Fruit fly (Drosophila melanogaster) whole organism, embryonic: ENCODE results near the gene CG5510.

Experiments used
- CG14050 ChIP-seq: fragments of 200-800 bp; sonication (Bioruptor generic); IDR thresholded peaks from 3 replicates; pipeline ENCODE4 v1.3.6; 2022; ENCODE audit warnings: missing biosample characterization, missing genetic modification characterization
- CG14441 ChIP-seq: fragments of 200-800 bp; sonication (Bioruptor generic); IDR thresholded peaks from 2 replicates; pipeline ENCODE4 v1.3.6; 2022; ENCODE audit warnings: missing biosample characterization, missing genetic modification characterization
- CG15601 ChIP-seq: fragments of 200-800 bp; sonication (Bioruptor generic); optimal IDR thresholded peaks from 3 replicates; lab custom pipeline; 2019; ENCODE audit warnings: missing biosample characterization, mild to moderate bottlenecking, missing genetic modification characterization, moderate library complexity
- CG31441 ChIP-seq: fragments of 200-800 bp; sonication (Bioruptor generic); IDR thresholded peaks from 2 replicates; pipeline ENCODE4 v1.3.6; 2022; ENCODE audit warnings: missing biosample characterization, missing genetic modification characterization
- CG33213 ChIP-seq: fragments of 200-800 bp; sonication (Bioruptor generic); optimal IDR thresholded peaks from 3 replicates; lab custom pipeline; 2016; ENCODE audit warnings: missing biosample characterization, missing genetic modification characterization
- CG34422 ChIP-seq: fragments of 200-800 bp; sonication (Bioruptor generic); IDR thresholded peaks from 3 replicates; pipeline ENCODE4 v1.3.6; 2022; ENCODE audit warnings: missing biosample characterization, missing genetic modification characterization
- CG3726 ChIP-seq: fragments of 200-800 bp; sonication (Bioruptor generic); IDR thresholded peaks from 3 replicates; pipeline ENCODE4, ENCODE4 v1.3.6; 2022; ENCODE audit warnings: missing biosample characterization, missing genetic modification characterization
- CG4282 ChIP-seq: fragments of 200-800 bp; sonication (Bioruptor generic); optimal IDR thresholded peaks from 2 replicates; lab custom pipeline; 2016; ENCODE audit warnings: missing biosample characterization, missing genetic modification characterization
- CG4730 ChIP-seq: fragments of 200-800 bp; sonication (Bioruptor generic); IDR thresholded peaks from 2 replicates; pipeline ENCODE4 v1.3.6; 2022; ENCODE audit warnings: missing biosample characterization, missing genetic modification characterization
- CG6254 ChIP-seq: fragments of 200-800 bp; sonication (Bioruptor generic); optimal IDR thresholded peaks from 3 replicates; lab custom pipeline; 2017; ENCODE audit warnings: mild to moderate bottlenecking, missing biosample characterization, missing genetic modification reagents, missing genetic modification characterization
- CG6272 ChIP-seq: fragments of 200-800 bp; sonication (Bioruptor generic); IDR thresholded peaks from 2 replicates; pipeline ENCODE4 v1.3.6; 2022; ENCODE audit warnings: missing biosample characterization, missing genetic modification characterization
- CG7987 ChIP-seq: fragments of 200-800 bp; sonication (Bioruptor generic); optimal IDR thresholded peaks from 2 replicates; lab custom pipeline; 2018; ENCODE audit warnings: missing biosample characterization, mild to moderate bottlenecking, missing genetic modification characterization, moderate library complexity
- CG9437 ChIP-seq: fragments of 200-800 bp; sonication (Bioruptor generic); optimal IDR thresholded peaks from 2 replicates; lab custom pipeline; 2018; ENCODE audit warnings: missing biosample characterization, mild to moderate bottlenecking, missing genetic modification characterization
- CG9876 ChIP-seq: fragments of 200-800 bp; sonication (Bioruptor generic); optimal IDR thresholded peaks from 2 replicates; lab custom pipeline; 2016; ENCODE audit warnings: missing biosample characterization, missing genetic modification characterization
- Chrac-16 ChIP-seq: fragments of 200-800 bp; sonication (Bioruptor generic); optimal IDR thresholded peaks from 3 replicates; lab custom pipeline; 2016; ENCODE audit warnings: missing biosample characterization, missing genetic modification characterization
- D19B ChIP-seq: fragments of 200-800 bp; sonication (Bioruptor generic); optimal IDR thresholded peaks from 2 replicates; lab custom pipeline; 2017; ENCODE audit warnings: missing biosample characterization, mild to moderate bottlenecking, missing genetic modification characterization
- Dref ChIP-seq: fragments of 200-800 bp; sonication (Bioruptor generic); IDR thresholded peaks from 2 replicates; pipeline ENCODE4 v1.3.6; 2022; ENCODE audit warnings: missing biosample characterization, missing genetic modification characterization
- Eip74EF ChIP-seq, 2 experiments: fragments of 200-800 bp in 1 of 2; fragments of >200 bp in 1 of 2; sonication (Bioruptor generic) in 1 of 2; optimal IDR thresholded peaks; 2 replicates each; lab custom pipeline; 2017 to 2019; ENCODE audit warnings: missing biosample characterization in 2 of 2, missing genetic modification characterization in 2 of 2, mild to moderate bottlenecking in 1 of 2, moderate library complexity in 1 of 2
- H2.0 ChIP-seq: fragments of 200-800 bp; sonication (Bioruptor generic); IDR thresholded peaks from 2 replicates; pipeline ENCODE4 v1.3.6; 2022; ENCODE audit warnings: missing biosample characterization, missing genetic modification characterization
- HLH54F ChIP-seq: fragments of 200-800 bp; sonication (Bioruptor generic); optimal IDR thresholded peaks from 3 replicates; lab custom pipeline; 2016; ENCODE audit warnings: missing biosample characterization, missing genetic modification characterization
- HmgD ChIP-seq: fragments of 200-800 bp; sonication (Bioruptor generic); optimal IDR thresholded peaks from 3 replicates; lab custom pipeline; 2016; ENCODE audit warnings: missing biosample characterization, missing genetic modification characterization
- Hr3 ChIP-seq: fragments of 200-800 bp; sonication (Bioruptor generic); optimal IDR thresholded peaks from 3 replicates; lab custom pipeline; 2016; ENCODE audit warnings: missing biosample characterization, missing genetic modification characterization
- Hr51 ChIP-seq, 2 experiments: fragments of 200-800 bp; sonication (Bioruptor generic); optimal IDR thresholded peaks; 2 replicates in 1 of 2; 3 replicates in 1 of 2; lab custom pipeline; 2016 to 2018; ENCODE audit warnings: missing biosample characterization in 2 of 2, missing genetic modification characterization in 2 of 2, mild to moderate bottlenecking in 1 of 2, moderate library complexity in 1 of 2
- NC2α ChIP-seq: fragments of 200-800 bp; sonication (Bioruptor generic); optimal IDR thresholded peaks from 2 replicates; lab custom pipeline; 2016; ENCODE audit warnings: missing biosample characterization, missing genetic modification characterization
- Nf-YB ChIP-seq: fragments of 200-800 bp; sonication (Bioruptor generic); optimal IDR thresholded peaks from 3 replicates; lab custom pipeline; 2019; ENCODE audit warnings: missing biosample characterization, mild to moderate bottlenecking, missing genetic modification characterization, moderate library complexity
- NfI ChIP-seq: fragments of 200-800 bp; sonication (Bioruptor generic); optimal IDR thresholded peaks from 3 replicates; lab custom pipeline; 2018; ENCODE audit warnings: missing biosample characterization, mild to moderate bottlenecking, missing genetic modification characterization, moderate library complexity
- Oaz ChIP-seq: fragments of 200-800 bp; sonication (Bioruptor generic); IDR thresholded peaks from 2 replicates; pipeline ENCODE4 v1.3.6; 2022; ENCODE audit warnings: missing biosample characterization, missing genetic modification characterization
- Side ChIP-seq: fragments of 200-800 bp; sonication (Bioruptor generic); optimal IDR thresholded peaks from 2 replicates; lab custom pipeline; 2016; ENCODE audit warnings: missing biosample characterization, missing genetic modification characterization
- Six4 ChIP-seq: fragments of 200-800 bp; sonication (Bioruptor generic); optimal IDR thresholded peaks from 2 replicates; lab custom pipeline; 2016; ENCODE audit warnings: missing biosample characterization, missing genetic modification characterization
- Sox102F ChIP-seq: fragments of 200-800 bp; sonication (Bioruptor generic); optimal IDR thresholded peaks from 2 replicates; lab custom pipeline; 2018; ENCODE audit warnings: missing biosample characterization, mild to moderate bottlenecking, missing genetic modification characterization, moderate library complexity
- Sry-β ChIP-seq: fragments of 200-800 bp; sonication (Bioruptor generic); optimal IDR thresholded peaks from 2 replicates; lab custom pipeline; 2018; ENCODE audit warnings: missing biosample characterization, mild to moderate bottlenecking, missing genetic modification characterization, moderate library complexity
- Ssrp ChIP-seq: fragments of 200-800 bp; sonication (Bioruptor generic); optimal IDR thresholded peaks from 2 replicates; lab custom pipeline; 2018; ENCODE audit warnings: missing biosample characterization, mild to moderate bottlenecking, missing genetic modification characterization, moderate library complexity
- Trl ChIP-seq, 3 experiments: fragments of >200 bp in 2 of 3; fragments of 200-800 bp in 1 of 3; sonication (Bioruptor generic) in 1 of 3; optimal IDR thresholded peaks; 2 replicates in 1 of 3; 3 replicates in 2 of 3; lab custom pipeline; 2016 to 2017; ENCODE audit warnings: missing biosample characterization in 1 of 3, missing genetic modification characterization in 1 of 3
- Xrp1 ChIP-seq: fragments of 200-800 bp; sonication (Bioruptor generic); IDR thresholded peaks from 2 replicates; pipeline ENCODE4 v1.3.6; 2022; ENCODE audit warnings: missing biosample characterization, missing genetic modification characterization
- amos ChIP-seq: fragments of 200-800 bp; sonication (Bioruptor generic); IDR thresholded peaks from 2 replicates; pipeline ENCODE4 v1.3.6; 2022; ENCODE audit warnings: missing biosample characterization, missing genetic modification characterization; ENCODE audit not compliant: partially characterized antibody
- cad ChIP-seq: fragments of >200 bp; optimal IDR thresholded peaks from 2 replicates; lab custom pipeline; 2017; ENCODE audit warnings: missing biosample characterization, missing genetic modification characterization
- corto ChIP-seq: fragments of 200-800 bp; sonication (Bioruptor generic); optimal IDR thresholded peaks from 2 replicates; lab custom pipeline; 2016; ENCODE audit warnings: missing biosample characterization, mild to moderate bottlenecking, missing genetic modification characterization, moderate library complexity
- dimm ChIP-seq: fragments of 200-800 bp; sonication (Bioruptor generic); IDR thresholded peaks from 2 replicates; pipeline ENCODE4 v1.3.6; 2022; ENCODE audit warnings: missing biosample characterization, missing genetic modification characterization
- disco-r ChIP-seq: fragments of 200-800 bp; sonication (Bioruptor generic); optimal IDR thresholded peaks from 2 replicates; lab custom pipeline; 2016; ENCODE audit warnings: missing biosample characterization, missing genetic modification characterization
- ftz-f1 ChIP-seq: fragments of 200-800 bp; sonication (Bioruptor generic); optimal IDR thresholded peaks from 2 replicates; lab custom pipeline; 2016; ENCODE audit warnings: missing biosample characterization, missing genetic modification characterization
- gem ChIP-seq: fragments of 200-800 bp; sonication (Bioruptor generic); optimal IDR thresholded peaks from 2 replicates; lab custom pipeline; 2019; ENCODE audit warnings: missing biosample characterization, mild to moderate bottlenecking, missing genetic modification characterization, moderate library complexity
- grau ChIP-seq: fragments of 200-800 bp; optimal IDR thresholded peaks from 3 replicates; lab custom pipeline; 2019; ENCODE audit warnings: missing biosample characterization, mild to moderate bottlenecking, missing genetic modification characterization, moderate library complexity
- kay ChIP-seq: fragments of 200-800 bp; sonication (Bioruptor generic); optimal IDR thresholded peaks from 2 replicates; lab custom pipeline; 2016; ENCODE audit warnings: missing biosample characterization, missing genetic modification characterization
- kni ChIP-seq: fragments of 200-800 bp; sonication (Bioruptor generic); optimal IDR thresholded peaks from 3 replicates; lab custom pipeline; 2017; ENCODE audit warnings: mild to moderate bottlenecking, missing biosample characterization, missing genetic modification reagents, missing genetic modification characterization
- nerfin-1 ChIP-seq: fragments of 200-800 bp; sonication (Bioruptor generic); optimal IDR thresholded peaks from 3 replicates; lab custom pipeline; 2019; ENCODE audit warnings: missing biosample characterization, mild to moderate bottlenecking, missing genetic modification characterization, moderate library complexity
- nmo ChIP-seq: fragments of 200-800 bp; sonication (Bioruptor generic); optimal IDR thresholded peaks from 2 replicates; lab custom pipeline; 2018; ENCODE audit warnings: missing biosample characterization, mild to moderate bottlenecking, missing genetic modification characterization, moderate library complexity
- trh ChIP-seq: fragments of 200-800 bp; sonication (Bioruptor generic); optimal IDR thresholded peaks from 2 replicates; lab custom pipeline; 2016; ENCODE audit warnings: missing biosample characterization, missing genetic modification characterization
- tx ChIP-seq: fragments of 200-800 bp; sonication (Bioruptor generic); optimal IDR thresholded peaks from 2 replicates; lab custom pipeline; 2016; ENCODE audit warnings: missing biosample characterization, missing genetic modification characterization
- vnd ChIP-seq: fragments of 200-800 bp; sonication (Bioruptor generic); IDR thresholded peaks from 3 replicates; pipeline ENCODE4 v1.3.6; 2022; ENCODE audit warnings: missing biosample characterization, missing genetic modification characterization; ENCODE audit not compliant: partially characterized antibody

Gene CG5510

dm6 chr3R:24141013-24141592 lies 28.3 kb downstream of the CG5510 start, which contains the start of gene Kal1 (continued):
- TF ChIP-seq H2.0 (GFP tag; lab: Robert Waterston, UW): peak; percentile 90
- peak; percentile 94 for TF ChIP-seq CG15601 (tag; lab: Kevin White, UChicago)
- peak; percentile 69 for TF ChIP-seq Chrac-16 (GFP tag; lab: Kevin White, UChicago)
- peak; percentile 52 for TF ChIP-seq trh (GFP tag; lab: Kevin White, UChicago)
- no peak for TF ChIP-seq CG9876 (GFP tag; lab: Kevin White, UChicago)
- TF ChIP-seq CG14441 (GFP tag; lab: Robert Waterston, UW): peak; percentile 90
- peak; percentile 47; the same call in 2 of the 3 replicates for TF ChIP-seq vnd (GFP tag; lab: Robert Waterston, UW)
- peak; percentile 96 for TF ChIP-seq gem
- TF ChIP-seq Oaz (GFP tag; lab: Robert Waterston, UW): peak; percentile 84
- peak; percentile 95 for TF ChIP-seq CG6254 (GFP tag; lab: Kevin White, UChicago)
- TF ChIP-seq HmgD (GFP tag; lab: Kevin White, UChicago): no peak
- peak; percentile 83 for TF ChIP-seq dimm (GFP tag; lab: Robert Waterston, UW)
- TF ChIP-seq D19B (GFP tag; lab: Kevin White, UChicago): peak; percentile 30
- no peak for TF ChIP-seq Dref (GFP tag; lab: Robert Waterston, UW)
- peak; percentile 90 for TF ChIP-seq CG34422 (GFP tag; lab: Robert Waterston, UW)
- peak; percentile 94 for TF ChIP-seq corto (GFP tag; lab: Kevin White, UChicago)
- no peak for TF ChIP-seq disco-r (GFP tag; lab: Kevin White, UChicago)
- TF ChIP-seq CG33213 (GFP tag; lab: Kevin White, UChicago): peak; percentile 2
- peak; percentile 97 for TF ChIP-seq Xrp1 (GFP tag; lab: Robert Waterston, UW)
- peak; percentile 91 for TF ChIP-seq CG14050
- peak; percentile 17 to 96 for TF ChIP-seq Hr51 (GFP tag; optimal IDR thresholded peaks at IDR 0.05; lab: Kevin White, UChicago)
- TF ChIP-seq nmo (GFP tag; lab: Kevin White, UChicago): peak; percentile 96
- TF ChIP-seq CG31441: peak; percentile 96
- TF ChIP-seq CG9437 (GFP tag; lab: Kevin White, UChicago): peak; percentile 81
- peak; percentile 54 for TF ChIP-seq Sry-β (GFP tag; lab: Kevin White, UChicago)
- peak; percentile 91 for TF ChIP-seq nerfin-1
- TF ChIP-seq Hr3: peak; percentile 87
- TF ChIP-seq CG4282 (GFP tag; lab: Kevin White, UChicago): no peak
- no peak for TF ChIP-seq ftz-f1
- no peak for TF ChIP-seq amos
- peak; percentile 89 for TF ChIP-seq CG6272
- TF ChIP-seq Eip74EF (GFP tag; optimal IDR thresholded peaks at IDR 0.05; lab: Kevin White, UChicago): peak in 1 of 2 experiments; percentile 95
- TF ChIP-seq NC2α (GFP tag; lab: Kevin White, UChicago): no peak
- peak; percentile 82 for TF ChIP-seq Nf-YB (GFP tag; lab: Kevin White, UChicago)
- TF ChIP-seq Sox102F (GFP tag; lab: Kevin White, UChicago): peak; percentile 96
- peak; percentile 81 for TF ChIP-seq CG3726
- TF ChIP-seq Trl (optimal IDR thresholded peaks at IDR 0.05; lab: Kevin White, UChicago): peak in 1 of 2 experiments; percentile 44
- TF ChIP-seq Trl (GFP tag; optimal IDR thresholded peaks at IDR 0.05; lab: Kevin White, UChicago): no peak
- no peak for TF ChIP-seq tx (GFP tag; lab: Kevin White, UChicago)
- TF ChIP-seq CG7987: peak; percentile 50
- peak; percentile 92 for TF ChIP-seq Ssrp (tag; lab: Kevin White, UChicago)
- TF ChIP-seq grau (tag; lab: Kevin White, UChicago): peak; percentile 92
- peak; percentile 84 for TF ChIP-seq CG4730
- TF ChIP-seq cad (GFP tag; lab: Kevin White, UChicago): no peak
- TF ChIP-seq kni (GFP tag; lab: Kevin White, UChicago): peak; percentile 58
- peak; percentile 91 for TF ChIP-seq Six4 (GFP tag; lab: Kevin White, UChicago)
- peak; percentile 83 for TF ChIP-seq NfI (GFP tag; lab: Kevin White, UChicago)
- TF ChIP-seq kay (GFP tag; lab: Kevin White, UChicago): peak; percentile 62
- no peak for TF ChIP-seq HLH54F
- peak; percentile 11 for TF ChIP-seq Side
